Worm (Caenorhabditis elegans) whole organism, L4 larva: ENCODE results near the gene comt-1.
A peak's percentile ranks its signal among the peaks of the same experiment; 100 is the strongest.

Experiments used
- F10B5.3 ChIP-seq: sonication (generic microtip); optimal IDR thresholded peaks from 2 replicates; lab custom pipeline; 2016; ENCODE audit warnings: mild to moderate bottlenecking, missing genetic modification characterization, missing compliant biosample characterization
- ama-1 ChIP-seq: fragments of 150-350 bp; optimal IDR thresholded peaks from 2 replicates; lab custom pipeline; 2014; ENCODE audit warnings: inconsistent platforms, mixed read lengths
- ceh-20 ChIP-seq: fragments of 200-800 bp; sonication (Bioruptor generic); IDR thresholded peaks from 2 replicates; pipeline ENCODE4 v1.3.6; 2022; ENCODE audit warnings: missing genetic modification reagents, missing genetic modification characterization, missing compliant biosample characterization
- ces-1 ChIP-seq: fragments of 150-350 bp; sonication (generic microtip); optimal IDR thresholded peaks from 4 replicates; lab custom pipeline; 2014; ENCODE audit warnings: missing biosample characterization, missing genetic modification reagents, missing genetic modification characterization
- dmd-9 ChIP-seq: fragments of 200-800 bp; sonication (Bioruptor generic); IDR thresholded peaks from 2 replicates; pipeline ENCODE4 v1.3.6; 2022; ENCODE audit warnings: missing genetic modification reagents, missing genetic modification characterization, missing compliant biosample characterization
- hlh-11 ChIP-seq: fragments of 200-800 bp; sonication (Bioruptor generic); optimal IDR thresholded peaks from 2 replicates; lab custom pipeline; 2018; ENCODE audit warnings: mild to moderate bottlenecking, missing genetic modification characterization, missing compliant biosample characterization
- jun-1 ChIP-seq: fragments of 150-350 bp; optimal IDR thresholded peaks from 2 replicates; lab custom pipeline; 2014; ENCODE audit warnings: missing biosample characterization, missing genetic modification reagents, missing genetic modification characterization
- lsy-2 ChIP-seq, 2 experiments: fragments of 150-350 bp in 1 of 2; sonication (generic microtip) in 1 of 2; optimal IDR thresholded peaks; 2 replicates each; lab custom pipeline; 2014 to 2017; ENCODE audit warnings: missing biosample characterization in 2 of 2, missing genetic modification characterization in 2 of 2
- mep-1 ChIP-seq: fragments of 150-350 bp; sonication (generic microtip); optimal IDR thresholded peaks from 3 replicates; lab custom pipeline; 2014; ENCODE audit warnings: missing biosample characterization, missing genetic modification characterization
- nhr-77 ChIP-seq: fragments of 150-350 bp; optimal IDR thresholded peaks from 2 replicates; lab custom pipeline; 2014; ENCODE audit warnings: missing biosample characterization, missing genetic modification characterization
- skn-1 ChIP-seq: fragments of 150-350 bp; optimal IDR thresholded peaks from 2 replicates; lab custom pipeline; 2014; ENCODE audit warnings: missing biosample characterization, missing genetic modification characterization
- snpc-4 ChIP-seq: fragments of 150-350 bp; optimal IDR thresholded peaks from 2 replicates; lab custom pipeline; 2014; ENCODE audit warnings: missing biosample characterization, missing genetic modification characterization
- unc-39 ChIP-seq: sonication (generic microtip); optimal IDR thresholded peaks from 2 replicates; lab custom pipeline; 2017; ENCODE audit warnings: missing biosample characterization, missing genetic modification characterization
- ztf-11 ChIP-seq: fragments of 150-350 bp; optimal IDR thresholded peaks from 2 replicates; lab custom pipeline; 2014; ENCODE audit warnings: missing biosample characterization, missing genetic modification characterization

DNA sequence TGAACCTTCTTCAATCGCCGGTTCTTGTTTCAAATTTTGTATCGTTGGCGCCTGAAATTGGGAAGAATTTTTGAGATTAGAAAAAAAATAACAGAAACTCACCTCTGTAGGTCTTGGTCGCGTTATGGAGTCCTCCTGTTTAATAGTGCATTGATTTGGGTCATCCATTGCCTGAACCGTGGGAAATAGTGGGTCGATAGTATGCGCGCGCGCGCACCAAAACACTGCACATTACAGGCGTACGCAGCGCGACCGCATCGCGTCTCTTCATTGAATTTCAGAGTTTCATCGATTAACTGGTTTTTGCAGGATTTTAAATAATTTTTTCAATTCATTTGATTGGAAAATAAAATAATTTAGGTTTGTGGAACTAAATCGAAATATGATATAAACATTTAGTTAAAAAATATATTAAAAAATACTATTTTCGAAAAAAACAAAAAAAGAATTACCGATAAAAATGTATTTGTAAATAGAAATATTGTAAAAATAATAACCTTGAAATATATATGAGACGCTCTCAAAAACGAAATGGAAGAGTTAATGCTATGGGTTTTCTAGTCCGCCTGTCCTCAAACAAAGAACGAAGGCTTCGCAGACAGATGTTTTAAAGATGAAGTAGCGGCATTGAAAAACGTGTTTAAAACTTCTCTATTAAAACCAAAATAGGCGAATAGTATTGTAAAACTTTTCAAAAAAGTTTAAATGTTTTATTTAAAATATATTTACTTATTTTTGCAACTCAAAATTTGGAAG, 5.0 kb downstream of the comt-1 start, which contains the start of gene tra-4:
- no peak for TF ChIP-seq unc-39
- no peak for TF ChIP-seq snpc-4
- TF ChIP-seq jun-1 (tag; lab: Kevin White, UChicago) = no peak
- TF ChIP-seq hlh-11 (tag; lab: Kevin White, UChicago) = no peak
- no peak for TF ChIP-seq dmd-9 (GFP tag; lab: Robert Waterston, UW)
- no peak for TF ChIP-seq mep-1 (tag; lab: Kevin White, UChicago)
- no peak for TF ChIP-seq ceh-20 (GFP tag; lab: Robert Waterston, UW)
- no peak for TF ChIP-seq ces-1
- TF ChIP-seq ztf-11 (tag; lab: Kevin White, UChicago) = no peak
- TF ChIP-seq lsy-2 (tag; optimal IDR thresholded peaks at IDR 0.05; lab: Kevin White, UChicago) = peak in 1 of 2 experiments; percentile 46
- TF ChIP-seq F10B5.3 (tag; lab: Kevin White, UChicago) = no peak
- no peak for TF ChIP-seq nhr-77
- TF ChIP-seq skn-1 (tag; lab: Kevin White, UChicago) = no peak
- no peak for TF ChIP-seq ama-1 (lab: Kevin White, UChicago)
